Worm (Caenorhabditis elegans) whole organism, young adult: Measurements from ENCODE around the gene C14C6.6.

Experiments used
- F23B12.7 ChIP-seq: sonication (generic microtip); optimal IDR thresholded peaks from 2 replicates; lab custom pipeline; 2017; ENCODE audit warnings: missing genetic modification characterization, mild to moderate bottlenecking, missing compliant biosample characterization, antibody characterized with exemption, moderate library complexity; ENCODE audit not compliant: insufficient read depth
- dpl-1 ChIP-seq: fragments of 150-350 bp; optimal IDR thresholded peaks from 2 replicates; lab custom pipeline; 2014; ENCODE audit warnings: missing biosample characterization, missing genetic modification reagents, missing genetic modification characterization
- egrh-3 ChIP-seq: fragments of 200-800 bp; sonication (Bioruptor generic); IDR thresholded peaks from 2 replicates; pipeline ENCODE4 v1.3.6; 2022; ENCODE audit warnings: missing genetic modification reagents, missing genetic modification characterization, missing compliant biosample characterization
- ets-4 ChIP-seq: fragments of 200-800 bp; sonication (Bioruptor generic); optimal IDR thresholded peaks from 2 replicates; lab custom pipeline; 2018; ENCODE audit warnings: mild to moderate bottlenecking, missing genetic modification characterization, missing compliant biosample characterization
- hsf-1 ChIP-seq: fragments of 200-800 bp; sonication (Bioruptor generic); IDR thresholded peaks from 2 replicates; pipeline ENCODE4 v1.3.6; 2022; ENCODE audit warnings: missing genetic modification reagents, missing genetic modification characterization, missing compliant biosample characterization
- mel-28 ChIP-seq: sonication (generic microtip); optimal IDR thresholded peaks from 2 replicates; lab custom pipeline; 2016; ENCODE audit warnings: borderline replicate concordance, mild to moderate bottlenecking, missing genetic modification characterization, missing compliant biosample characterization
- snpc-4 ChIP-seq, 5 experiments: fragments of 150-350 bp in 1 of 5; sonication (generic microtip) in 4 of 5; optimal IDR thresholded peaks; 2 replicates each; lab custom pipeline; 2014 to 2018; ENCODE audit warnings: missing genetic modification characterization in 5 of 5, missing biosample characterization in 3 of 5, antibody characterized with exemption in 2 of 5, mild to moderate bottlenecking in 2 of 5, missing compliant biosample characterization in 2 of 5, missing genotype in 2 of 5, moderate library complexity in 2 of 5, missing genetic modification reagents in 1 of 5
- ztf-6 ChIP-seq: fragments of 200-800 bp; sonication (Bioruptor generic); IDR thresholded peaks from 2 replicates; pipeline ENCODE4 v1.3.6; 2022; ENCODE audit warnings: missing genetic modification reagents, missing genetic modification characterization, missing compliant biosample characterization

DNA sequence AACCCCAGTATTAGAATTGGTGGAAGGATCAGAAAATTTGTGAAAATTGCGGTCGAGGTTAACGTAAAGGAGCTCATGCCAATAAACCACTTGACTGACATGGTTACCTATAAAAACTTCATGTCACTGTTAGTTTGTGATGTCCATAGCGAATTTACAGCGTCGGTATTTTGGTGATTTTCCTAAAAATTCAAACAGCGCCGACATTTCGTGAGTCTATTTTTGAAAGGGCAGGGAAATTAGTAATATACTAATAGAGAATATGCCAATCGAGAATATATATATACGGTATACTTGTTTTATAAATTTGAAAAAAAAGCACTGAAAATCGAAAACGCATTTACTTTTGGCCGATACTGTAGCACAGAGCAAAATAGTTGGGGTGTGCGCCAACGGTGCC is 8.2 kb upstream of the C14C6.6 start, which contains the start of gene srx-8:
- TF ChIP-seq F23B12.7 (no peak), ets-4 (no peak), ztf-6 (GFP tag; lab: Robert Waterston, UW) (no peak), snpc-4 (GFP tag; optimal IDR thresholded peaks at IDR 0.05; lab: Kevin White, UChicago) (no peak), snpc-4 (tag; optimal IDR thresholded peaks at IDR 0.05; lab: Kevin White, UChicago) (no peak), mel-28 (tag; lab: Kevin White, UChicago) (no peak), dpl-1 (GFP tag; lab: Kevin White, UChicago) (no peak), hsf-1 (GFP tag; lab: Robert Waterston, UW) (no peak), egrh-3 (no peak)
